Worm (Caenorhabditis elegans) whole organism, late embryonic: ENCODE measurements around the gene F42A10.5.

ENCODE experiments used
- C08G9.2 ChIP-seq: sonication (generic microtip); optimal IDR thresholded peaks from 2 replicates; lab custom pipeline; 2016; ENCODE audit warnings: mild to moderate bottlenecking, missing genetic modification characterization, moderate library complexity, missing compliant biosample characterization
- C38D4.7 ChIP-seq: fragments of 200-800 bp; sonication (Bioruptor generic); optimal IDR thresholded peaks from 2 replicates; lab custom pipeline; 2018; ENCODE audit warnings: mild to moderate bottlenecking, missing genetic modification characterization, moderate library complexity, missing compliant biosample characterization
- F13H6.1 ChIP-seq: sonication (generic microtip); optimal IDR thresholded peaks from 2 replicates; lab custom pipeline; 2016; ENCODE audit warnings: missing genetic modification characterization, missing compliant biosample characterization
- K02D7.2 ChIP-seq: sonication (generic microtip); optimal IDR thresholded peaks from 2 replicates; lab custom pipeline; 2017; ENCODE audit warnings: mild to moderate bottlenecking, missing genetic modification characterization, missing compliant biosample characterization
- K09A11.1 ChIP-seq: sonication (generic microtip); optimal IDR thresholded peaks from 2 replicates; lab custom pipeline; 2017; ENCODE audit warnings: antibody characterized with exemption, mild to moderate bottlenecking, missing genetic modification characterization, missing compliant biosample characterization; ENCODE audit not compliant: insufficient read depth
- ama-1 ChIP-seq: fragments of 150-350 bp; optimal IDR thresholded peaks from 2 replicates; lab custom pipeline; 2014
- ceh-14 ChIP-seq: sonication (generic microtip); optimal IDR thresholded peaks from 2 replicates; lab custom pipeline; 2016; ENCODE audit warnings: missing genotype, missing genetic modification characterization, missing compliant biosample characterization
- ceh-18 ChIP-seq: sonication (generic microtip); optimal IDR thresholded peaks from 2 replicates; lab custom pipeline; 2016; ENCODE audit warnings: missing genetic modification characterization, missing compliant biosample characterization
- ceh-19 ChIP-seq: fragments of 200-800 bp; sonication (Bioruptor generic); optimal IDR thresholded peaks from 2 replicates; lab custom pipeline; 2018; ENCODE audit warnings: mild to moderate bottlenecking, missing genetic modification characterization, missing compliant biosample characterization
- ceh-2 ChIP-seq: sonication (generic microtip); optimal IDR thresholded peaks from 2 replicates; lab custom pipeline; 2016; ENCODE audit warnings: missing genotype, missing genetic modification characterization, missing compliant biosample characterization
- ceh-24 ChIP-seq: sonication (generic microtip); optimal IDR thresholded peaks from 2 replicates; lab custom pipeline; 2016; ENCODE audit warnings: mild to moderate bottlenecking, missing genetic modification characterization, missing compliant biosample characterization
- ceh-30 ChIP-seq: fragments of 150-350 bp; optimal IDR thresholded peaks from 2 replicates; lab custom pipeline; 2014; ENCODE audit warnings: missing biosample characterization, missing genetic modification characterization
- ceh-31 ChIP-seq: sonication (generic microtip); optimal IDR thresholded peaks from 2 replicates; lab custom pipeline; 2016; ENCODE audit warnings: missing genetic modification characterization, missing compliant biosample characterization
- ceh-34 ChIP-seq: sonication (generic microtip); optimal IDR thresholded peaks from 2 replicates; lab custom pipeline; 2016; ENCODE audit warnings: mild to moderate bottlenecking, missing genetic modification characterization, missing compliant biosample characterization
- ceh-9 ChIP-seq: sonication (generic microtip); optimal IDR thresholded peaks from 2 replicates; lab custom pipeline; 2016; ENCODE audit warnings: mild to moderate bottlenecking, missing genetic modification characterization, inconsistent platforms, missing compliant biosample characterization
- dmd-4 ChIP-seq: sonication (generic microtip); optimal IDR thresholded peaks from 2 replicates; lab custom pipeline; 2016; ENCODE audit warnings: borderline replicate concordance, missing genetic modification characterization, missing compliant biosample characterization
- fax-1 ChIP-seq: sonication (generic microtip); optimal IDR thresholded peaks from 2 replicates; lab custom pipeline; 2016; ENCODE audit warnings: missing genotype, missing genetic modification characterization, missing compliant biosample characterization
- hlh-13 ChIP-seq: fragments of 200-800 bp; sonication (Bioruptor generic); optimal IDR thresholded peaks from 2 replicates; lab custom pipeline; 2018; ENCODE audit warnings: mild to moderate bottlenecking, missing genetic modification characterization, missing compliant biosample characterization
- hlh-30 ChIP-seq: sonication (generic microtip); optimal IDR thresholded peaks from 2 replicates; lab custom pipeline; 2017; ENCODE audit warnings: antibody characterized with exemption, missing genetic modification characterization, missing compliant biosample characterization; ENCODE audit not compliant: insufficient read depth
- hlh-8 ChIP-seq: sonication (generic microtip); optimal IDR thresholded peaks from 2 replicates; lab custom pipeline; 2016; ENCODE audit warnings: missing genotype, missing genetic modification characterization, missing compliant biosample characterization
- lim-6 ChIP-seq: sonication (generic microtip); optimal IDR thresholded peaks from 2 replicates; lab custom pipeline; 2016; ENCODE audit warnings: missing genetic modification characterization, missing compliant biosample characterization
- lin-11 ChIP-seq: fragments of 200-800 bp; sonication (Bioruptor generic); optimal IDR thresholded peaks from 2 replicates; lab custom pipeline; 2018; ENCODE audit warnings: mild to moderate bottlenecking, missing genetic modification characterization, missing compliant biosample characterization
- madf-2 ChIP-seq: sonication (generic microtip); optimal IDR thresholded peaks from 2 replicates; lab custom pipeline; 2017; ENCODE audit warnings: missing genetic modification characterization, missing compliant biosample characterization
- mec-3 ChIP-seq: sonication (generic microtip); optimal IDR thresholded peaks from 2 replicates; lab custom pipeline; 2016; ENCODE audit warnings: borderline replicate concordance, missing genetic modification characterization, missing compliant biosample characterization
- nfya-1 ChIP-seq: sonication (generic microtip); optimal IDR thresholded peaks from 2 replicates; lab custom pipeline; 2017; ENCODE audit warnings: missing genetic modification characterization, mild to moderate bottlenecking, missing compliant biosample characterization, antibody characterized with exemption, moderate library complexity
- nhr-232 ChIP-seq: sonication (generic microtip); optimal IDR thresholded peaks from 2 replicates; lab custom pipeline; 2016; ENCODE audit warnings: missing genetic modification characterization, missing compliant biosample characterization
- npax-4 ChIP-seq: sonication (generic microtip); optimal IDR thresholded peaks from 2 replicates; lab custom pipeline; 2016; ENCODE audit warnings: missing genetic modification characterization, missing compliant biosample characterization
- pat-9 ChIP-seq: fragments of 200-800 bp; sonication (Bioruptor generic); optimal IDR thresholded peaks from 2 replicates; lab custom pipeline; 2018; ENCODE audit warnings: mild to moderate bottlenecking, missing genetic modification characterization, moderate library complexity, missing compliant biosample characterization
- pax-1 ChIP-seq: fragments of 150-350 bp; optimal IDR thresholded peaks from 2 replicates; lab custom pipeline; 2014; ENCODE audit warnings: missing biosample characterization, missing genetic modification characterization
- pha-2 ChIP-seq: sonication (generic microtip); optimal IDR thresholded peaks from 2 replicates; lab custom pipeline; 2017; ENCODE audit warnings: mild to moderate bottlenecking, missing genetic modification characterization, missing compliant biosample characterization
- pros-1 ChIP-seq: fragments of 150-350 bp; optimal IDR thresholded peaks from 2 replicates; lab custom pipeline; 2014; ENCODE audit warnings: missing biosample characterization, missing genetic modification reagents, missing genetic modification characterization
- rnt-1 ChIP-seq: sonication (generic microtip); optimal IDR thresholded peaks from 2 replicates; lab custom pipeline; 2016; ENCODE audit warnings: missing genetic modification characterization, missing compliant biosample characterization
- sdc-2 ChIP-seq: sonication (generic microtip); optimal IDR thresholded peaks from 2 replicates; lab custom pipeline; 2016; ENCODE audit warnings: missing genotype, missing genetic modification characterization, missing compliant biosample characterization
- sox-2 ChIP-seq: fragments of 200-800 bp; sonication (Bioruptor generic); IDR thresholded peaks from 2 replicates; pipeline ENCODE4 v1.3.6; 2022; ENCODE audit warnings: missing genetic modification reagents, missing genetic modification characterization, missing compliant biosample characterization
- sox-4 ChIP-seq: sonication (generic microtip); optimal IDR thresholded peaks from 2 replicates; lab custom pipeline; 2017; ENCODE audit warnings: mild to moderate bottlenecking, missing genetic modification characterization, inconsistent platforms, missing compliant biosample characterization
- syd-9 ChIP-seq: sonication (generic microtip); optimal IDR thresholded peaks from 2 replicates; lab custom pipeline; 2016; ENCODE audit warnings: mild to moderate bottlenecking, missing genetic modification characterization, moderate library complexity, missing compliant biosample characterization
- tbx-2 ChIP-seq: sonication (generic microtip); optimal IDR thresholded peaks from 2 replicates; lab custom pipeline; 2016; ENCODE audit warnings: missing genetic modification characterization, missing compliant biosample characterization
- tbx-7 ChIP-seq: sonication (generic microtip); optimal IDR thresholded peaks from 2 replicates; lab custom pipeline; 2016; ENCODE audit warnings: missing genotype, missing genetic modification characterization, missing compliant biosample characterization
- unc-3 ChIP-seq, 2 experiments: fragments of 200-800 bp in 1 of 2; sonication (Bioruptor generic) in 1 of 2; sonication (generic microtip) in 1 of 2; conservative IDR thresholded peaks in 1 of 2; optimal IDR thresholded peaks in 1 of 2; 2 replicates each; pipeline versions ENCODE4 v1.3.6 to Lab custom; 2016 to 2022; ENCODE audit warnings: missing compliant biosample characterization in 2 of 2, missing genetic modification characterization in 2 of 2, missing genetic modification reagents in 1 of 2
- unc-42 ChIP-seq: sonication (generic microtip); optimal IDR thresholded peaks from 2 replicates; lab custom pipeline; 2016; ENCODE audit warnings: missing genotype, missing genetic modification characterization, missing compliant biosample characterization
- unc-55 ChIP-seq: sonication (generic microtip); optimal IDR thresholded peaks from 2 replicates; lab custom pipeline; 2017; ENCODE audit warnings: missing biosample characterization, missing genetic modification reagents, missing genetic modification characterization
- unc-86 ChIP-seq: sonication (generic microtip); optimal IDR thresholded peaks from 2 replicates; lab custom pipeline; 2016; ENCODE audit warnings: missing genetic modification characterization, missing compliant biosample characterization
- zip-5 ChIP-seq: sonication (generic microtip); optimal IDR thresholded peaks from 2 replicates; lab custom pipeline; 2016; ENCODE audit warnings: missing genetic modification characterization, missing compliant biosample characterization

Gene F42A10.5

ce11 chrIII:6139328-6139727, 33.9 kb downstream of the F42A10.5 start:
- TF ChIP-seq unc-86 (tag; lab: Kevin White, UChicago) = peak; percentile 17
- no peak for TF ChIP-seq ceh-31 (tag; lab: Kevin White, UChicago)

ce11 chrIII:6138457-6138856, 34.8 kb downstream of the F42A10.5 start:
- peak; percentile 36 for TF ChIP-seq unc-55 (GFP tag; lab: Kevin White, UChicago)
- TF ChIP-seq lim-6 (tag; lab: Kevin White, UChicago) = no peak
- TF ChIP-seq ceh-30 (tag; lab: Kevin White, UChicago) = no peak
- peak; percentile 49 for TF ChIP-seq rnt-1 (tag; lab: Kevin White, UChicago)
- no peak for TF ChIP-seq ceh-9
- TF ChIP-seq pat-9 (tag; lab: Kevin White, UChicago) = peak; percentile 35
- TF ChIP-seq lin-11 (tag; lab: Kevin White, UChicago) = no peak
- peak; percentile 14 for TF ChIP-seq nfya-1 (tag; lab: Kevin White, UChicago)
- no peak for TF ChIP-seq zip-5 (tag; lab: Kevin White, UChicago)
- TF ChIP-seq nhr-232 (tag; lab: Kevin White, UChicago) = peak; percentile 5
- TF ChIP-seq ceh-31 (tag; lab: Kevin White, UChicago) = peak; percentile 40
- TF ChIP-seq pros-1 = no peak
- peak; percentile 28 for TF ChIP-seq sdc-2 (tag; lab: Kevin White, UChicago)
- peak; percentile 32 for TF ChIP-seq C08G9.2 (tag; lab: Kevin White, UChicago)
- no peak for TF ChIP-seq sox-2 (GFP tag; lab: Robert Waterston, UW)
- no peak for TF ChIP-seq syd-9
- peak; percentile 73 for TF ChIP-seq tbx-2
- TF ChIP-seq unc-42 (tag; lab: Kevin White, UChicago) = no peak
- no peak for TF ChIP-seq pax-1 (tag; lab: Kevin White, UChicago)
- TF ChIP-seq sox-4 (tag; lab: Kevin White, UChicago) = peak; percentile 41
- peak; percentile 79 for TF ChIP-seq ceh-18 (tag; lab: Kevin White, UChicago)
- no peak for TF ChIP-seq ceh-2 (tag; lab: Kevin White, UChicago)
- TF ChIP-seq F13H6.1 = no peak
- peak; percentile 38 for TF ChIP-seq ceh-34 (tag; lab: Kevin White, UChicago)
- peak; percentile 12 for TF ChIP-seq C38D4.7
- peak; percentile 48 for TF ChIP-seq ceh-19
- no peak for TF ChIP-seq mec-3 (tag; lab: Kevin White, UChicago)
- TF ChIP-seq unc-86 (tag; lab: Kevin White, UChicago) = no peak
- TF ChIP-seq dmd-4 (tag; lab: Kevin White, UChicago) = no peak
- no peak for TF ChIP-seq tbx-7 (tag; lab: Kevin White, UChicago)

DNA sequence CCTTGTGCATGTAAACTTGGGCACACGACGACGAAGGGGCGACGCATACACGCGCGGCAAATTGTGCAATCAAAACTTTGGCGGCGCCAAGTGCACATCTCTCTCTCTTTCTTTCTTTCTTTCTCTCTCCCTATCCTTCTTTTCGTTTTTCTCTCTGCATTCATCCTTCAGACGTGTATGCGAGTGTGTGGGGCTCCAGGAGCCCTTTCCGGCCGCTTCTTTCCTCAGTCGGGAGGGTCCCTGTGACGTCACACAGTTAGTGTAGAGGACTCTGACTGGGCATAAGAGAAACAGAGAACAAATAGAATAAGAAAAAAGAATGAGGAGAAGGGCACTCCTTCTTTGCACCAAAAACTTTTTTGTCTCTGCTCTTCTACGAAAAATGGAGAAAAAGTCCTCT, 35.8 kb downstream of the F42A10.5 start:
- no peak for TF ChIP-seq K02D7.2
- peak; percentile 80 for TF ChIP-seq unc-42 (tag; lab: Kevin White, UChicago)
- TF ChIP-seq nfya-1 (tag; lab: Kevin White, UChicago) = peak; percentile 43
- TF ChIP-seq tbx-2 = peak; percentile 39
- TF ChIP-seq ceh-14 = peak; percentile 51
- TF ChIP-seq nhr-232 (tag; lab: Kevin White, UChicago) = no peak
- no peak for TF ChIP-seq sdc-2 (tag; lab: Kevin White, UChicago)
- peak; percentile 74 for TF ChIP-seq ceh-31 (tag; lab: Kevin White, UChicago)
- peak; percentile 21 for TF ChIP-seq ceh-34 (tag; lab: Kevin White, UChicago)
- peak; percentile 63 for TF ChIP-seq ceh-18 (tag; lab: Kevin White, UChicago)
- TF ChIP-seq madf-2 = peak; percentile 25
- TF ChIP-seq pros-1 = peak; percentile 55
- TF ChIP-seq fax-1 (tag; lab: Kevin White, UChicago) = peak; percentile 6
- TF ChIP-seq dmd-4 (tag; lab: Kevin White, UChicago) = peak; percentile 15

- TF ChIP-seq K09A11.1 (tag; lab: Kevin White, UChicago) = no peak
- no peak for TF ChIP-seq pat-9 (tag; lab: Kevin White, UChicago)
- TF ChIP-seq zip-5 (tag; lab: Kevin White, UChicago) = no peak
- TF ChIP-seq C38D4.7 = no peak
- TF ChIP-seq ceh-31 (tag; lab: Kevin White, UChicago) = no peak
- TF ChIP-seq pha-2 (tag; lab: Kevin White, UChicago) = no peak
- no peak for TF ChIP-seq hlh-13
- no peak for TF ChIP-seq npax-4 (tag; lab: Kevin White, UChicago)
- TF ChIP-seq unc-3 (GFP tag; conservative IDR thresholded peaks at IDR 0.05; lab: Robert Waterston, UW) = no peak
- no peak for TF ChIP-seq unc-3 (tag; optimal IDR thresholded peaks at IDR 0.05; lab: Kevin White, UChicago)
- TF ChIP-seq ceh-24 (tag; lab: Kevin White, UChicago) = no peak
- TF ChIP-seq hlh-30 (tag; lab: Kevin White, UChicago) = no peak
- no peak for TF ChIP-seq hlh-8
- TF ChIP-seq ama-1 = no peak
These were observed 37.1 kb downstream of the F42A10.5 start, which contains the start of gene mvk-1 for ce11 chrIII:6136178-6136577. Gene mvk-1 (minus strand): TSS chrIII:6136278.
